Worm (Caenorhabditis elegans) whole organism, mixed stage, embryonic: ENCODE data around the gene C50E3.15.

Experiments used
- M03D4.4 ChIP-seq: sonication (generic microtip); optimal IDR thresholded peaks from 2 replicates; lab custom pipeline; 2017; ENCODE audit warnings: mild to moderate bottlenecking, missing genetic modification characterization, missing compliant biosample characterization
- bed-3 ChIP-seq: fragments of 200-800 bp; sonication (Bioruptor generic); optimal IDR thresholded peaks from 3 replicates; lab custom pipeline; 2018; ENCODE audit warnings: mild to moderate bottlenecking, missing genetic modification characterization, moderate library complexity, missing compliant biosample characterization
- blmp-1 ChIP-seq: fragments of 150-350 bp; optimal IDR thresholded peaks from 2 replicates; lab custom pipeline; 2014; ENCODE audit warnings: missing biosample characterization, missing genetic modification characterization
- ceh-39 ChIP-seq: fragments of 150-350 bp; optimal IDR thresholded peaks from 2 replicates; lab custom pipeline; 2014; ENCODE audit warnings: missing biosample characterization, missing genetic modification characterization
- ceh-43 ChIP-seq: fragments of 200-800 bp; sonication (Bioruptor generic); optimal IDR thresholded peaks from 2 replicates; lab custom pipeline; 2018; ENCODE audit warnings: mild to moderate bottlenecking, missing genetic modification characterization, moderate library complexity, missing compliant biosample characterization
- ceh-83 ChIP-seq: fragments of 200-800 bp; sonication (Bioruptor generic); optimal IDR thresholded peaks from 2 replicates; lab custom pipeline; 2018; ENCODE audit warnings: mild to moderate bottlenecking, missing genetic modification characterization, missing compliant biosample characterization
- ces-1 ChIP-seq: fragments of 150-350 bp; optimal IDR thresholded peaks from 2 replicates; lab custom pipeline; 2014; ENCODE audit warnings: missing biosample characterization, missing genetic modification reagents, missing genetic modification characterization
- drap-1 ChIP-seq: fragments of 200-800 bp; sonication (Bioruptor generic); optimal IDR thresholded peaks from 3 replicates; lab custom pipeline; 2018; ENCODE audit warnings: mild to moderate bottlenecking, missing genetic modification characterization, missing compliant biosample characterization
- elt-1 ChIP-seq: sonication (generic microtip); optimal IDR thresholded peaks from 2 replicates; lab custom pipeline; 2017; ENCODE audit warnings: missing genetic modification characterization, mild to moderate bottlenecking, missing compliant biosample characterization, antibody characterized with exemption, moderate library complexity, borderline replicate concordance; ENCODE audit not compliant: insufficient read depth
- elt-3 ChIP-seq: fragments of 150-350 bp; optimal IDR thresholded peaks from 2 replicates; lab custom pipeline; 2014; ENCODE audit warnings: missing biosample characterization, missing genetic modification characterization
- flh-1 ChIP-seq: fragments of 200-800 bp; sonication (Bioruptor generic); optimal IDR thresholded peaks from 2 replicates; lab custom pipeline; 2018; ENCODE audit warnings: mild to moderate bottlenecking, missing genetic modification characterization, moderate library complexity, missing compliant biosample characterization
- ham-2 ChIP-seq: fragments of 200-800 bp; sonication (Bioruptor generic); optimal IDR thresholded peaks from 2 replicates; lab custom pipeline; 2018; ENCODE audit warnings: mild to moderate bottlenecking, missing genetic modification characterization, missing compliant biosample characterization
- hlh-1 ChIP-seq: fragments of 150-350 bp; optimal IDR thresholded peaks from 2 replicates; lab custom pipeline; 2014; ENCODE audit warnings: missing biosample characterization, missing genetic modification reagents, missing genetic modification characterization
- lin-13 ChIP-seq: fragments of 150-350 bp; optimal IDR thresholded peaks from 2 replicates; lab custom pipeline; 2014; ENCODE audit warnings: missing biosample characterization, missing genetic modification characterization
- lin-32 ChIP-seq: fragments of 200-800 bp; sonication (Bioruptor generic); optimal IDR thresholded peaks from 2 replicates; lab custom pipeline; 2018; ENCODE audit warnings: mild to moderate bottlenecking, missing genetic modification characterization, missing compliant biosample characterization
- mep-1 ChIP-seq: fragments of 150-350 bp; optimal IDR thresholded peaks from 2 replicates; lab custom pipeline; 2017; ENCODE audit warnings: missing biosample characterization, missing genetic modification reagents, missing genetic modification characterization, inconsistent platforms
- mls-2 ChIP-seq: sonication (generic microtip); optimal IDR thresholded peaks from 2 replicates; lab custom pipeline; 2016; ENCODE audit warnings: mild to moderate bottlenecking, missing genetic modification characterization, moderate library complexity, missing compliant biosample characterization
- nhr-12 ChIP-seq: fragments of 150-350 bp; optimal IDR thresholded peaks from 2 replicates; lab custom pipeline; 2014; ENCODE audit warnings: missing biosample characterization, missing genetic modification characterization
- nhr-2 ChIP-seq: fragments of 150-350 bp; optimal IDR thresholded peaks from 2 replicates; lab custom pipeline; 2014; ENCODE audit warnings: missing biosample characterization, missing genetic modification characterization
- nhr-237 ChIP-seq: fragments of 150-350 bp; optimal IDR thresholded peaks from 2 replicates; lab custom pipeline; 2014; ENCODE audit warnings: missing biosample characterization, missing genetic modification characterization
- nhr-28 ChIP-seq: fragments of 150-350 bp; optimal IDR thresholded peaks from 2 replicates; lab custom pipeline; 2014; ENCODE audit warnings: missing biosample characterization, missing genetic modification characterization
- nhr-76 ChIP-seq: sonication (generic microtip); optimal IDR thresholded peaks from 2 replicates; lab custom pipeline; 2017; ENCODE audit warnings: missing biosample characterization, missing genetic modification characterization
- pha-4 ChIP-seq: fragments of 150-350 bp; optimal IDR thresholded peaks from 2 replicates; lab custom pipeline; 2018; ENCODE audit warnings: missing biosample characterization, missing genetic modification reagents, missing genetic modification characterization
- sem-2 ChIP-seq: fragments of 200-800 bp; sonication (Bioruptor generic); optimal IDR thresholded peaks from 2 replicates; lab custom pipeline; 2018; ENCODE audit warnings: mild to moderate bottlenecking, missing genetic modification characterization, missing compliant biosample characterization
- snpc-4 ChIP-seq: fragments of 150-350 bp; optimal IDR thresholded peaks from 2 replicates; lab custom pipeline; 2014; ENCODE audit warnings: missing biosample characterization, missing genetic modification characterization
- sptf-1 ChIP-seq: sonication (generic microtip); optimal IDR thresholded peaks from 2 replicates; lab custom pipeline; 2017; ENCODE audit warnings: mild to moderate bottlenecking, missing genetic modification characterization, moderate library complexity, missing compliant biosample characterization
- tbx-8 ChIP-seq: fragments of 200-800 bp; sonication (Bioruptor generic); optimal IDR thresholded peaks from 2 replicates; lab custom pipeline; 2018; ENCODE audit warnings: mild to moderate bottlenecking, missing genetic modification characterization, moderate library complexity, missing compliant biosample characterization
- unc-120 ChIP-seq: sonication (generic microtip); optimal IDR thresholded peaks from 2 replicates; lab custom pipeline; 2017; ENCODE audit warnings: missing genetic modification characterization, missing compliant biosample characterization; ENCODE audit not compliant: poor library complexity, severe bottlenecking
- unc-39 ChIP-seq: fragments of 150-350 bp; optimal IDR thresholded peaks from 2 replicates; lab custom pipeline; 2014; ENCODE audit warnings: missing biosample characterization, missing genetic modification characterization
- unc-62 ChIP-seq: fragments of 150-350 bp; optimal IDR thresholded peaks from 2 replicates; lab custom pipeline; 2014; ENCODE audit warnings: missing biosample characterization, missing genetic modification reagents, missing genetic modification characterization
- zip-8 ChIP-seq: fragments of 150-350 bp; optimal IDR thresholded peaks from 2 replicates; lab custom pipeline; 2014; ENCODE audit warnings: missing biosample characterization, missing genetic modification characterization
- ztf-11 ChIP-seq: fragments of 150-350 bp; optimal IDR thresholded peaks from 2 replicates; lab custom pipeline; 2014; ENCODE audit warnings: missing biosample characterization, missing genetic modification characterization

Gene C50E3.15

ce11 chrV:7595132-7595531 lies 23.1 kb upstream of the C50E3.15 start:
- TF ChIP-seq unc-120 (no peak), M03D4.4 (tag; lab: Kevin White, UChicago) (no peak), nhr-237 (tag; lab: Kevin White, UChicago) (no peak), bed-3 (no peak), sptf-1 (tag; lab: Kevin White, UChicago) (no peak), ceh-39 (tag; lab: Kevin White, UChicago) (no peak), ceh-83 (GFP tag; lab: Kevin White, UChicago) (no peak), mep-1 (tag; lab: Kevin White, UChicago) (no peak)

- TF ChIP-seq nhr-12 (tag; lab: Kevin White, UChicago) (no peak), flh-1 (GFP tag; lab: Kevin White, UChicago) (no peak), unc-62 (GFP tag; lab: Kevin White, UChicago) (no peak), ham-2 (no peak), drap-1 (no peak), elt-1 (tag; lab: Kevin White, UChicago) (no peak), ces-1 (GFP tag; lab: Kevin White, UChicago) (no peak), M03D4.4 (tag; lab: Kevin White, UChicago) (no peak), ceh-43 (GFP tag; lab: Kevin White, UChicago) (no peak), mep-1 (tag; lab: Kevin White, UChicago) (no peak), lin-13 (no peak), hlh-1 (tag; lab: Kevin White, UChicago) (no peak), nhr-76 (no peak), ceh-39 (tag; lab: Kevin White, UChicago) (no peak), unc-39 (tag; lab: Kevin White, UChicago) (no peak), lin-32 (no peak), nhr-28 (tag; lab: Kevin White, UChicago) (no peak), mls-2 (tag; lab: Kevin White, UChicago) (no peak)
Measured at ce11 chrV:7598269-7598668, 19.9 kb upstream of the C50E3.15 start, which contains the start of gene C50E3.7. Gene C50E3.7 (minus strand): TSS chrV:7598369.

- TF ChIP-seq mls-2 (tag; lab: Kevin White, UChicago) (no peak), pha-4 (tag; lab: Kevin White, UChicago) (no peak), nhr-28 (tag; lab: Kevin White, UChicago) (no peak), ceh-39 (tag; lab: Kevin White, UChicago) (no peak), nhr-2 (no peak), unc-120 (no peak), ztf-11 (tag; lab: Kevin White, UChicago) (no peak), zip-8 (no peak), sptf-1 (tag; lab: Kevin White, UChicago) (no peak), elt-1 (tag; lab: Kevin White, UChicago) (no peak), ceh-83 (GFP tag; lab: Kevin White, UChicago) (no peak), sem-2 (no peak), lin-32 (no peak)
Measured at ce11 chrV:7600149-7600548, 18.1 kb upstream of the C50E3.15 start, which contains the start of gene C50E3.9. Gene C50E3.9 (minus strand): TSS chrV:7600249.

- TF ChIP-seq elt-3 (no peak), sem-2 (no peak), nhr-2 (no peak), ceh-83 (GFP tag; lab: Kevin White, UChicago) (no peak), nhr-12 (tag; lab: Kevin White, UChicago) (no peak), nhr-28 (tag; lab: Kevin White, UChicago) (no peak), pha-4 (tag; lab: Kevin White, UChicago) (no peak), lin-13 (no peak), unc-62 (GFP tag; lab: Kevin White, UChicago) (no peak), flh-1 (GFP tag; lab: Kevin White, UChicago) (no peak), ztf-11 (tag; lab: Kevin White, UChicago) (no peak), unc-120 (no peak), bed-3 (no peak), hlh-1 (tag; lab: Kevin White, UChicago) (no peak), M03D4.4 (tag; lab: Kevin White, UChicago) (no peak), snpc-4 (tag; lab: Kevin White, UChicago) (no peak)
Measured at ce11 chrV:7601443-7601842, 16.8 kb upstream of the C50E3.15 start, which contains the start of gene scl-26. Gene scl-26 (minus strand): TSS chrV:7601543.

ce11 chrV:7603404-7603803 lies 14.8 kb upstream of the C50E3.15 start, which contains the start of gene C50E3.11:
Gene C50E3.11 (minus strand): TSS chrV:7603486.
- TF ChIP-seq mls-2 (tag; lab: Kevin White, UChicago), result no peak
- TF ChIP-seq tbx-8, result no peak
- no peak for TF ChIP-seq bed-3
- no peak for TF ChIP-seq nhr-28 (tag; lab: Kevin White, UChicago)
- no peak for TF ChIP-seq blmp-1
- no peak for TF ChIP-seq pha-4 (tag; lab: Kevin White, UChicago)
- no peak for TF ChIP-seq snpc-4 (tag; lab: Kevin White, UChicago)
- no peak for TF ChIP-seq lin-32
- no peak for TF ChIP-seq elt-1 (tag; lab: Kevin White, UChicago)
- no peak for TF ChIP-seq hlh-1 (tag; lab: Kevin White, UChicago)
- TF ChIP-seq unc-39 (tag; lab: Kevin White, UChicago), result no peak
- no peak for TF ChIP-seq unc-120
- TF ChIP-seq ceh-39 (tag; lab: Kevin White, UChicago), result no peak
- no peak for TF ChIP-seq ceh-83 (GFP tag; lab: Kevin White, UChicago)
- TF ChIP-seq ceh-43 (GFP tag; lab: Kevin White, UChicago), result no peak
- no peak for TF ChIP-seq nhr-237 (tag; lab: Kevin White, UChicago)
